Worm (Caenorhabditis elegans) whole organism, mixed stage, embryonic: ENCODE results near the gene F14F9.4.

Source experiments
- bed-3 ChIP-seq: fragments of 200-800 bp; sonication (Bioruptor generic); optimal IDR thresholded peaks from 3 replicates; lab custom pipeline; 2018; ENCODE audit warnings: mild to moderate bottlenecking, missing genetic modification characterization, moderate library complexity, missing compliant biosample characterization
- ces-1 ChIP-seq: fragments of 150-350 bp; optimal IDR thresholded peaks from 2 replicates; lab custom pipeline; 2014; ENCODE audit warnings: missing biosample characterization, missing genetic modification reagents, missing genetic modification characterization
- elt-1 ChIP-seq: sonication (generic microtip); optimal IDR thresholded peaks from 2 replicates; lab custom pipeline; 2017; ENCODE audit warnings: missing genetic modification characterization, mild to moderate bottlenecking, missing compliant biosample characterization, antibody characterized with exemption, moderate library complexity, borderline replicate concordance; ENCODE audit not compliant: insufficient read depth
- mls-2 ChIP-seq: sonication (generic microtip); optimal IDR thresholded peaks from 2 replicates; lab custom pipeline; 2016; ENCODE audit warnings: mild to moderate bottlenecking, missing genetic modification characterization, moderate library complexity, missing compliant biosample characterization
- nhr-12 ChIP-seq: fragments of 150-350 bp; optimal IDR thresholded peaks from 2 replicates; lab custom pipeline; 2014; ENCODE audit warnings: missing biosample characterization, missing genetic modification characterization
- nhr-28 ChIP-seq: fragments of 150-350 bp; optimal IDR thresholded peaks from 2 replicates; lab custom pipeline; 2014; ENCODE audit warnings: missing biosample characterization, missing genetic modification characterization
- pha-4 ChIP-seq: fragments of 150-350 bp; optimal IDR thresholded peaks from 2 replicates; lab custom pipeline; 2018; ENCODE audit warnings: missing biosample characterization, missing genetic modification reagents, missing genetic modification characterization
- sem-2 ChIP-seq: fragments of 200-800 bp; sonication (Bioruptor generic); optimal IDR thresholded peaks from 2 replicates; lab custom pipeline; 2018; ENCODE audit warnings: mild to moderate bottlenecking, missing genetic modification characterization, missing compliant biosample characterization
- snpc-4 ChIP-seq: fragments of 150-350 bp; optimal IDR thresholded peaks from 2 replicates; lab custom pipeline; 2014; ENCODE audit warnings: missing biosample characterization, missing genetic modification characterization
- unc-120 ChIP-seq: sonication (generic microtip); optimal IDR thresholded peaks from 2 replicates; lab custom pipeline; 2017; ENCODE audit warnings: missing genetic modification characterization, missing compliant biosample characterization; ENCODE audit not compliant: poor library complexity, severe bottlenecking
- unc-62 ChIP-seq: fragments of 150-350 bp; optimal IDR thresholded peaks from 2 replicates; lab custom pipeline; 2014; ENCODE audit warnings: missing biosample characterization, missing genetic modification reagents, missing genetic modification characterization

- TF ChIP-seq ces-1 = no peak
- no peak for TF ChIP-seq unc-62
- no peak for TF ChIP-seq unc-120 (tag; lab: Kevin White, UChicago)
- TF ChIP-seq snpc-4 = no peak
- TF ChIP-seq nhr-28 (tag; lab: Kevin White, UChicago) = no peak
- no peak for TF ChIP-seq sem-2 (GFP tag; lab: Kevin White, UChicago)
- no peak for TF ChIP-seq mls-2 (tag; lab: Kevin White, UChicago)
- no peak for TF ChIP-seq pha-4 (tag; lab: Kevin White, UChicago)
- no peak for TF ChIP-seq nhr-12
- TF ChIP-seq bed-3 = no peak
- no peak for TF ChIP-seq elt-1 (tag; lab: Kevin White, UChicago)
Observed at ce11 chrV:5137919-5138318, 5.4 kb downstream of the F14F9.4 start, which contains the start of gene F14F9.3.
